Worm (Caenorhabditis elegans) whole organism, L1 larva: ENCODE measurements around the gene srb-19.

Source experiments
- aly-2 ChIP-seq: fragments of 150-350 bp; optimal IDR thresholded peaks from 2 replicates; lab custom pipeline; 2014; ENCODE audit warnings: missing biosample characterization, missing genetic modification characterization
- blmp-1 ChIP-seq: fragments of 150-350 bp; optimal IDR thresholded peaks from 2 replicates; lab custom pipeline; 2014; ENCODE audit warnings: missing biosample characterization, missing genetic modification characterization
- ces-1 ChIP-seq: fragments of 150-350 bp; optimal IDR thresholded peaks from 2 replicates; lab custom pipeline; 2014; ENCODE audit warnings: missing biosample characterization, missing genetic modification reagents, missing genetic modification characterization
- egl-13 ChIP-seq: sonication (generic microtip); optimal IDR thresholded peaks from 2 replicates; lab custom pipeline; 2016; ENCODE audit warnings: missing genotype, missing genetic modification reagents, missing genetic modification characterization, missing compliant biosample characterization
- lin-13 ChIP-seq: fragments of 150-350 bp; optimal IDR thresholded peaks from 2 replicates; lab custom pipeline; 2014; ENCODE audit warnings: missing biosample characterization, missing genetic modification reagents, missing genetic modification characterization
- lsy-2 ChIP-seq, 2 experiments: fragments of 150-350 bp; optimal IDR thresholded peaks; 2 replicates each; lab custom pipeline; 2014; ENCODE audit warnings: missing biosample characterization in 2 of 2, missing genetic modification characterization in 2 of 2
- nhr-12 ChIP-seq: sonication (generic microtip); optimal IDR thresholded peaks from 2 replicates; lab custom pipeline; 2017; ENCODE audit warnings: missing biosample characterization, missing genetic modification characterization
- pag-3 ChIP-seq: sonication (generic microtip); optimal IDR thresholded peaks from 2 replicates; lab custom pipeline; 2017; ENCODE audit warnings: missing genetic modification characterization, mild to moderate bottlenecking, missing compliant biosample characterization, antibody characterized with exemption, borderline replicate concordance; ENCODE audit not compliant: insufficient read depth
- pqm-1 ChIP-seq: sonication (generic microtip); optimal IDR thresholded peaks from 3 replicates; lab custom pipeline; 2017; ENCODE audit warnings: missing biosample characterization, missing genetic modification characterization
- unc-62 ChIP-seq: fragments of 150-350 bp; optimal IDR thresholded peaks from 2 replicates; lab custom pipeline; 2014; ENCODE audit warnings: missing biosample characterization, missing genetic modification reagents, missing genetic modification characterization

- TF ChIP-seq lin-13 (GFP tag; lab: Kevin White, UChicago) (no peak), ces-1 (no peak), egl-13 (tag; lab: Kevin White, UChicago) (no peak), lsy-2 (tag; optimal IDR thresholded peaks at IDR 0.05; lab: Kevin White, UChicago) (no peak), pag-3 (tag; lab: Kevin White, UChicago) (no peak), nhr-12 (tag; lab: Kevin White, UChicago) (no peak), blmp-1 (tag; lab: Kevin White, UChicago) (no peak), pqm-1 (no peak), unc-62 (GFP tag; lab: Kevin White, UChicago) (no peak), aly-2 (tag; lab: Kevin White, UChicago) (no peak)
Observed at ce11 chrV:7532947-7533346, 13.0 kb upstream of the srb-19 start, which contains the start of gene C54F6.3.
